Fruit fly (Drosophila melanogaster) Kc167 (cell line): ENCODE data around the gene CG4956.

Experiments
- Myc ChIP-seq: fragments of >200 bp; optimal IDR thresholded peaks from 2 replicates; lab custom pipeline; 2017; ENCODE audit warnings: missing external identifiers
- Sin3A ChIP-seq: fragments of >200 bp; optimal IDR thresholded peaks from 2 replicates; lab custom pipeline; 2018; ENCODE audit warnings: missing external identifiers
- h ChIP-seq: fragments of >200 bp; optimal IDR thresholded peaks from 3 replicates; lab custom pipeline; 2018; ENCODE audit warnings: missing external identifiers
- insv ChIP-seq: fragments of >200 bp; optimal IDR thresholded peaks from 3 replicates; lab custom pipeline; 2018; ENCODE audit warnings: missing external identifiers
- psq ChIP-seq: fragments of >200 bp; optimal IDR thresholded peaks from 2 replicates; lab custom pipeline; 2017; ENCODE audit warnings: missing external identifiers
- ttk ChIP-seq: sonication (Bioruptor generic); optimal IDR thresholded peaks from 2 replicates; lab custom pipeline; 2017; ENCODE audit warnings: missing external identifiers

The CG4956 gene

DNA sequence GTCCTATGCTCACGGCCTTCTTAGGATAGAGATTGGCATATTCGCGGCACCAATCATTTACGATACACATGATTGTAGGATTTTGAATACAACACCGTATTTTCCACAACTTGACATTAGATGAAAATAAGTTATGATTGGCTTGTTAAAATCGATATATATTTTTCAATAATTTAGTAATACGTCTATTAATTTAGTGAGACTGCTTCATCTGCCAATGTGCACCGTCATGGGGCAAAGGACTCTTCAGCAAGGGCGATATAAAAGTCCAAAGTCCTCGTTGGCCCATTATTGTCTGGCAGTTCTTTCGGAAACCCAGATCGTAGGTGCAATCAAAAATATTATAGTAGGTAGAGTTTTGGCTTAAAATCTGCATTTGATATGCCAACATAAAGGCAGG lies 2.0 kb downstream of the CG4956 start, which contains the start of gene CG17196:
Gene CG17196 (minus strand): TSS at position 101 of the 400 bp plus-strand sequence.
- no peak for TF ChIP-seq Myc (lab: Kevin White, UChicago)
- TF ChIP-seq Sin3A (lab: Kevin White, UChicago) = no peak
- no peak for TF ChIP-seq h (lab: Kevin White, UChicago)
- TF ChIP-seq insv (lab: Kevin White, UChicago) = no peak
- no peak for TF ChIP-seq ttk (lab: Kevin White, UChicago)
- TF ChIP-seq psq (lab: Kevin White, UChicago) = no peak

DNA sequence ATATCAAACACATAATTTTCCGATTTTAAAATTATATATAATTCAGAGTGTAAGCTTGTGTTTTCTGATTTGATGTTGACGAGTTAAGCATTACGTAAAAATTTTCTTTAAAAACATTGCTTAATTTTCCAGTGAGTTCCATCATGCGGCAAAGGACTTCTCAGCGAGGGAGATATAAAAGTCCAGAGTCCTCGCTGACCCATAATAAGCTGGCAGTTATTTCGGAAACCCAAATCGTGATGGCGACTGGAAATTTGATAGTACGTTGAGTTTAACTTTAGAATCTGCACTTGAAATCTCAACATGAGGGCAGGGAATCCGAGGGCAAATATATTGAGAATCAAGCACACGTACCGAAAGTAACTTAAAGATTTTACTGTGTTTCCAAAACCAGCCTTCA lies 2.8 kb downstream of the CG4956 start, which contains the start of the genes CG17197 and CG17198:
Gene CG17197 (minus strand): TSS at position 101 of the 400 bp plus-strand sequence.
Gene CG17198 (minus strand): TSS at position 101 of the 400 bp plus-strand sequence.
- TF ChIP-seq psq (lab: Kevin White, UChicago) = no peak
- no peak for TF ChIP-seq ttk (lab: Kevin White, UChicago)
- TF ChIP-seq Sin3A (lab: Kevin White, UChicago) = no peak
- no peak for TF ChIP-seq insv (lab: Kevin White, UChicago)
- no peak for TF ChIP-seq Myc (lab: Kevin White, UChicago)
- TF ChIP-seq h (lab: Kevin White, UChicago) = no peak

DNA sequence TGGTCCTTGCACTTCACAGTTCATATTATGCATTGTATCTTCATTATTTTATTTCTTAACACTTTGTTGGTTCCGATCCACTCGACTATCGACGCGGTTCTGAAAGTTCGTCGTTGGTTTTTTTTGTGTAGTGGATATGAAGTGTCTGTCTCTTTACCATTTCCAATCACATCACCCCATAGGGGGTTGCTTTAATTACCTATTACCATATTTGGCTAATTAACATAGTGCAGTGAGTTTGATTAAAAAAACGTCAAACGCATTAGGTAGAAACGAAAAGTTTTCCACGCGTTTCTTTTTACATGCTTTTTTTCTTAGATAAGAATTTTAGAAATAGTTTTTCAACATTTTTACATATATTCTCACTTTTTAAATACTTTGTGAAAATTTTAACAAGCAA lies 15.1 kb downstream of the CG4956 start, which contains the start of gene LpR1:
Gene LpR1 (minus strand): TSS at position 101 of the 400 bp plus-strand sequence.
- TF ChIP-seq Myc (lab: Kevin White, UChicago) = no peak
- TF ChIP-seq Sin3A (lab: Kevin White, UChicago) = no peak
- TF ChIP-seq ttk (lab: Kevin White, UChicago) = no peak
- no peak for TF ChIP-seq insv (lab: Kevin White, UChicago)
- TF ChIP-seq h (lab: Kevin White, UChicago) = no peak
- TF ChIP-seq psq (lab: Kevin White, UChicago) = no peak

DNA sequence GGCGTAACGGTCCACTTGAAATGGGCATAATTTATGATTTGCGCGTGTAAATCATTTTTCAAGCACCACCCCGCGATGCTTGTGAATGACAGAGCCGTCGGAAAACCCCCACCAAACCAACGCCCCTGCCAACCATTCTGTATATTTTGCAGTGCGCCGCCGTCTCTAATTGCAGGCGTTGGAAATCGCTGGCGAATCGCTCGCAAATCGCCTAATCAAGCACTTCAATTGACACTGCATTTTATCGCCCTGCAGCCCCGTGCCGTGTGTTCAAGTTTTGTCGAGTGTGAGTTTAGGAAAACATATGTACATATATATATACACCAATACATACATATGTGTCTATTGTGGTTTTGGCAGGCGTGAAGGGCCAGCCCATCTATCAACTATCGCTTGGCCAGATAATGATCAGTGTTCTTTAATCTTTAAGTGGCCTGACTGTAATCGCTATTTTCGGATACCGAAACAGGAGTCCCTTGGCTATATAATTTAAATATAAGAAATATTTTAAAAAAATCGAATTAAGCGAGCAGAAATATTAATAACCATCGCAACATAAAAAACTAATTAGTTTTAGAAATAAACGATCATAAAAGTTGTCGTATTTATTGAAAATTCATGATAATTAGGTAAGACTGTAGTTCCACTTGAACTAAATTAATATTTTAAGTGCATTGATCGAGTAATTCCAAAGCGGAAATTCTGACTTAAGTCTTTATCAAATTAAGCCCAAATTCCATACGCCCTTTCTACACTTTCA lies 15.9 kb downstream of the CG4956 start:
- no peak for TF ChIP-seq ttk (lab: Kevin White, UChicago)
- TF ChIP-seq insv (lab: Kevin White, UChicago) = no peak
- no peak for TF ChIP-seq psq (lab: Kevin White, UChicago)
- no peak for TF ChIP-seq Sin3A (lab: Kevin White, UChicago)
- no peak for TF ChIP-seq h (lab: Kevin White, UChicago)
- TF ChIP-seq Myc (lab: Kevin White, UChicago) = no peak

DNA sequence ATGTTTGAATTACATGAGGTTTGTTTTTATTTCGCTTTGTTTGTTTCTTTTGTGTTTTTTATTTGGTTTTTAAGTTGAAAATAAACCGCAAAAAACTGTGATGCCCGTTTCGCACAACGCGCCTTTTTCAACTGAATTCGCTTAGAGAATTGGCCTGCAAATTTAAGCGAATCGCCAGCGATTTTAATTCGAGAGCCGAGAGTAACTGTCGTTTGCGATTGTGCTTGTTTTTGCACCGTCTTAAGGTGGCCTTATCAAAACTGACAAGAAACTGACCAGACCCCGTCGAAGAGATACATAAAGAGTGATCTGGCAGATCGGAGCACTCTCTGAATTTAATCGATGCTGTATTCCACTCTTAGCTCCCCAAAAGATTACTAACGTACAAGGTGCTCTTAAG lies 17.9 kb downstream of the CG4956 start:
- TF ChIP-seq ttk (lab: Kevin White, UChicago) (no peak), psq (lab: Kevin White, UChicago) (no peak), Sin3A (lab: Kevin White, UChicago) (no peak), h (lab: Kevin White, UChicago) (no peak), insv (lab: Kevin White, UChicago) (no peak), Myc (lab: Kevin White, UChicago) (no peak)

DNA sequence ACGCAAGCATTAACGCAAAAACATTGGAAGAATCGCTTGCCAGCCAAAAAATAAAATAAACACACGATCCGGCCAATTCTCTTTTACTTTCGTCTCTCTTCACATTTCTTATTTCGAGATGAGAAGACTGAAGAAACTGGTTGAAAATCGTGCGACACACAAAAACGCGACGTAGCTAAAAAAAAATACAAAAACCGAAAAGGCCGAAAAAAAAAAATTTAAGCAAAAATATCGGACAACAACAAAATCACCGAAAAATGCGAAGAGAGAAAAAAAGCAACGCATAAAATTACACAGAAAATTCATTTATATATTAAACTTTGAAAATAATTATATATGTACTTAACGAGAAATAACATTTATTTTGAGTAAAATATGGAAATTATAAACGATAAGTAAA lies 18.7 kb downstream of the CG4956 start:
- TF ChIP-seq ttk (lab: Kevin White, UChicago) (no peak), Myc (lab: Kevin White, UChicago) (no peak), Sin3A (lab: Kevin White, UChicago) (no peak), insv (lab: Kevin White, UChicago) (no peak), psq (lab: Kevin White, UChicago) (no peak), h (lab: Kevin White, UChicago) (no peak)

DNA sequence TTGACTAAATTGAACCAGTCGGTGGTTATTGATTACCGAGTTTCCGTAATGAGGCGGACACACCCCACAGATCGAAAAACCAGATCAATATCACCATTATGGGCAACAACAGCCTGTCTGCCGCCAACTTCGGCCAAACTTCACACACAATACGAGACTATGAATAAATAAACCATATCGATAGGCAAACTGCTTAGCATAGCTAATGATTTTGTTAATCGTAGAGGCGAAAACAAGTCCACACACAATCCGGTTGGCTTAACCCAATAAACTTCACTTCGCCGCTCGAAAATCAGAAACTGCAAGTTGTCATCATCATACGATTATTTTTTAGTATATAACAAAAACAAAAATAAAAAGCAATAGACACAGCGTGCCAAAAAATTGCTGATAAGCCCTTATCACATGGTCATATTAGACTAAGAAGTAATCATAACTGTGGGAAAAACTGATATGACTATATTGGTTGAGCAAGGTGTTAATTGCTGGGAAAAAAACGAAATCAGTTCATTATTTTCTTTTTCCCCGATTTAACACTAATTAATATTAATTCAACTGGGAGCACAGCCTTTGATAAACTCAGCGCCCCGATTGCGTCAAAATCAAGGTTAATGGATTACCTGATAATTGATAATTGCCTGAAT lies 22.1 kb downstream of the CG4956 start:
- TF ChIP-seq Sin3A (lab: Kevin White, UChicago) = no peak

DNA sequence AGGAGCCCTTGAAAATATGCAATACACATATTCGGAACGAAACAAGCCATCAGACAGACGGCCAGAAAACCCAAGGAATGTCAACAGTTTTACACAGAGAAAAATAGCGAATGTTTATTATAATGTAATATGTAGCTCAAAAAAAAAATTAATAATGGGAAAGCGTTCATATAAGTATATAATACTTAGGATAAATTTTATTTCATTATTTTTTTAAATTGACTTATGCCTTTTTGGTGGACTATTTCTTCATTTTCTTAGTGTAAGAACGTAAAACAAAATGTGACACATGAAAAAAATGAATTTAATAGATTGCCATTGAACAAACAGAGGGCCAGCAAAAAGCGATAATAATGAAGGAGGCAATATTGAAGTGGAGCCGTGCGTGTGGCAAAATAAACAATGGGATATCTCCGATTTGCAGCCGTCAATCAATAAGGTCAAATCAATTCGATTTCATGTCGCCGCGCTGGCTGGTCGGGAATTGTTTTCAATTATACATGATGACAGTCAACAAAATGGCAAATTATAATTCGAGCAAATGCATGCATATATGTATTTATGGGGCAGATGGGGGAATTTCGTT lies 23.2 kb downstream of the CG4956 start:
- TF ChIP-seq Myc (lab: Kevin White, UChicago) (no peak), ttk (lab: Kevin White, UChicago) (no peak), psq (lab: Kevin White, UChicago) (no peak), insv (lab: Kevin White, UChicago) (no peak), Sin3A (lab: Kevin White, UChicago) (no peak), h (lab: Kevin White, UChicago) (no peak)

DNA sequence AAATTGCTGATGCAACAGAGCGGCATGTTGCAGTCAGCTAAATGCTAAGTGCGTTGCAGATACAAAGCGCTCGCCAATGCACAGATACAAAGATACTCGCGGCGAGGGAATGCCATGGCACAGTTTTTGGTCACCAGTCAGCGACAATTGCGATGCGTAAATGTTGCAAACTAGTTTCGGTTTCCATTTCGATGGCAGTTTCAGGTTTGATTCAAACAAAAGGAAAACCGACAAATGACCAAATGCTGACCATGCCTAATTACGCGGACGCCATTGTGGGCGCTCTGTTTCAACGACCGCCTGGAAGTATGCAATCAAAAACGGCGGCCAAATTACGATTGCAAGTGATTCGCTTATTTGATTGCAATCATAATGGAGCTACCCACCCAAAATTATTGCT lies 24.3 kb downstream of the CG4956 start:
- TF ChIP-seq Sin3A (lab: Kevin White, UChicago) (no peak), h (lab: Kevin White, UChicago) (no peak), Myc (lab: Kevin White, UChicago) (no peak), ttk (lab: Kevin White, UChicago) (no peak), psq (lab: Kevin White, UChicago) (no peak), insv (lab: Kevin White, UChicago) (no peak)

DNA sequence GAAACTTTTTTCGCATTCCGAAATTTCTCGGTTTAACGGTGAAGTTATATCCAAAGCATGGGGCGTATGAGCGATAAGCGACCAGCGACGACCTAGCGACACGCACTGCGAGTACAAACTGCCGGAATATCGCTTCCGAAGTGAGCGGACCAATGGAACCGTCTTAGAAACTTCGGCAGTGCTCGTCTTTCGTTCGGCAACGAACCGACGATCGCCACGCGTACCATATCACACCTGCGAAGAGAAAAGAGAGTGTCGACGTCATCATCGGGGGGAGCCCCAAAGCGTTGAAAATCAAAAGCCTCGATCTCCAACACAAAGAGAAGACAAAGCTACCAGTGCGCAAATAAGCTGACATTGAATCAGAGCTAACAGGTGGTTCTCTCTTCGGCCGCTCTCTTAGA lies 37.8 kb downstream of the CG4956 start, which contains the start of gene LpR2:
Gene LpR2 (minus strand): TSS at position 118 of the 404 bp plus-strand sequence.
- no peak for TF ChIP-seq ttk (lab: Kevin White, UChicago)
- no peak for TF ChIP-seq insv (lab: Kevin White, UChicago)
- TF ChIP-seq Sin3A (lab: Kevin White, UChicago) = no peak
- TF ChIP-seq h (lab: Kevin White, UChicago) = no peak
- TF ChIP-seq Myc (lab: Kevin White, UChicago) = no peak
- no peak for TF ChIP-seq psq (lab: Kevin White, UChicago)

DNA sequence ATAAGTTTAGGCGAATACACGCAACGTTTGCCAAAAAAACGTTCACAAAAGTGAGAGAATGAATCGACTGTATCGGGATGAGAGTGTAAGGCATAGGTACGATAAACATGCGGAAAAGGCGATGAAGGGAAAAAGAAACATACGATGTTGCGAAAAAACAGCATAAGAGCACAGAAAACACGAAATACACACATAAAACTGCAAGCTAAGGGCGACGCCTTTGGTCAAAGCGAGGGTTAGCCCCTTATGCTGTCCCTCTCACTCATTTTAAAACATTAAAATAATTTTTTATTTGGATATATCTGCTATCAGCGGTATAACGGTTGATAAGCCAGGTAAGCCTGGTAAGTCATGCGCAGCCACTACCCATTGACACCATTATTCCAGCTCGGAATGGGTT lies 38.4 kb downstream of the CG4956 start:
- TF ChIP-seq h (lab: Kevin White, UChicago) = no peak
- TF ChIP-seq Myc (lab: Kevin White, UChicago) = no peak
- TF ChIP-seq insv (lab: Kevin White, UChicago) = no peak
- no peak for TF ChIP-seq Sin3A (lab: Kevin White, UChicago)
- no peak for TF ChIP-seq ttk (lab: Kevin White, UChicago)
- TF ChIP-seq psq (lab: Kevin White, UChicago) = no peak
